Worm (Caenorhabditis elegans): ENCODE results near the gene D1022.2.
"Not testable (repeated sequence)": the region's sequence is repeated elsewhere in the genome, so short reads cannot be mapped to it uniquely, and the experiment has no call there.

Gene D1022.2

ce11 chrII:7459205-7459604 lies at the start of gene D1022.2:
D1022.2 (plus strand) TSS chrII:7459505.
- TF ChIP-seq him-1 (tag; optimal IDR thresholded peaks at IDR 0.05) (no peak), dao-5 (tag; optimal IDR thresholded peaks at IDR 0.05) (no peak), W03F9.2 (tag; optimal IDR thresholded peaks at IDR 0.05) (no peak)

ce11 chrII:7411930-7412329 lies 47.4 kb upstream of the D1022.2 start, which contains the start of gene K02A2.5:
K02A2.5 (minus strand) TSS chrII:7412030.
- TF ChIP-seq dao-5 (tag; optimal IDR thresholded peaks at IDR 0.05) (no peak), him-1 (tag; optimal IDR thresholded peaks at IDR 0.05) (no peak), W03F9.2 (tag; optimal IDR thresholded peaks at IDR 0.05) (no peak)

ce11 chrII:7413275-7413674 lies 46.0 kb upstream of the D1022.2 start:
- no peak for TF ChIP-seq dao-5 (tag; optimal IDR thresholded peaks at IDR 0.05)
- TF ChIP-seq W03F9.2 (tag; optimal IDR thresholded peaks at IDR 0.05): no peak
- TF ChIP-seq him-1 (tag; optimal IDR thresholded peaks at IDR 0.05): no peak

ce11 chrII:7413764-7414163 lies 45.5 kb upstream of the D1022.2 start:
- no peak for TF ChIP-seq him-1 (tag; optimal IDR thresholded peaks at IDR 0.05)
- TF ChIP-seq dao-5 (tag; optimal IDR thresholded peaks at IDR 0.05): no peak
- no peak for TF ChIP-seq W03F9.2 (tag; optimal IDR thresholded peaks at IDR 0.05)

ce11 chrII:7419563-7419962 lies 39.7 kb upstream of the D1022.2 start:
- TF ChIP-seq him-1 (tag; optimal IDR thresholded peaks at IDR 0.05): no peak
- TF ChIP-seq dao-5 (tag; optimal IDR thresholded peaks at IDR 0.05): no peak
- no peak for TF ChIP-seq W03F9.2 (tag; optimal IDR thresholded peaks at IDR 0.05)

- no peak for TF ChIP-seq W03F9.2 (tag; optimal IDR thresholded peaks at IDR 0.05)
- no peak for TF ChIP-seq dao-5 (tag; optimal IDR thresholded peaks at IDR 0.05)
- TF ChIP-seq him-1 (tag; optimal IDR thresholded peaks at IDR 0.05): no peak
Observed at ce11 chrII:7420157-7420556, 39.1 kb upstream of the D1022.2 start.

ce11 chrII:7420796-7421386 lies 38.4 kb upstream of the D1022.2 start:
- no peak for TF ChIP-seq dao-5 (tag; optimal IDR thresholded peaks at IDR 0.05)
- TF ChIP-seq W03F9.2 (tag; optimal IDR thresholded peaks at IDR 0.05): no peak
- TF ChIP-seq him-1 (tag; optimal IDR thresholded peaks at IDR 0.05): no peak

- TF ChIP-seq him-1 (tag; optimal IDR thresholded peaks at IDR 0.05): no peak
- no peak for TF ChIP-seq dao-5 (tag; optimal IDR thresholded peaks at IDR 0.05)
- no peak for TF ChIP-seq W03F9.2 (tag; optimal IDR thresholded peaks at IDR 0.05)
Observed at ce11 chrII:7432327-7432726, 27.0 kb upstream of the D1022.2 start, which contains the start of gene srd-54. srd-54 (plus strand) TSS chrII:7432627.

ce11 chrII:7434182-7434581 lies 25.1 kb upstream of the D1022.2 start, which contains the start of gene kcc-3:
kcc-3 (minus strand) TSS chrII:7434282.
- no peak for TF ChIP-seq dao-5 (tag; optimal IDR thresholded peaks at IDR 0.05)
- TF ChIP-seq him-1 (tag; optimal IDR thresholded peaks at IDR 0.05): no peak
- no peak for TF ChIP-seq W03F9.2 (tag; optimal IDR thresholded peaks at IDR 0.05)

ce11 chrII:7434958-7435357 lies 24.3 kb upstream of the D1022.2 start, which contains the start of gene K02A2.1:
K02A2.1 (plus strand) TSS chrII:7435258.
- TF ChIP-seq him-1, dao-5, W03F9.2 (tag; optimal IDR thresholded peaks at IDR 0.05): not testable (repeated sequence)

- TF ChIP-seq dao-5 (tag; optimal IDR thresholded peaks at IDR 0.05): no peak
Observed at ce11 chrII:7456184-7456583, 3.1 kb upstream of the D1022.2 start, which contains the start of gene D1022.3. D1022.3 (minus strand) TSS chrII:7456284.

ce11 chrII:7457210-7457609 lies 2.1 kb upstream of the D1022.2 start, which contains the start of gene D1022.4:
D1022.4 (minus strand) TSS chrII:7457292.
- TF ChIP-seq him-1 (tag; optimal IDR thresholded peaks at IDR 0.05): no peak
- no peak for TF ChIP-seq dao-5 (tag; optimal IDR thresholded peaks at IDR 0.05)
- TF ChIP-seq W03F9.2 (tag; optimal IDR thresholded peaks at IDR 0.05): no peak

ce11 chrII:7458706-7459105 lies 599 bp upstream of the D1022.2 start, which contains the start of gene D1022.5:
D1022.5 (minus strand) TSS chrII:7458806.
- TF ChIP-seq dao-5 (tag; optimal IDR thresholded peaks at IDR 0.05) (no peak), him-1 (tag; optimal IDR thresholded peaks at IDR 0.05) (no peak), W03F9.2 (tag; optimal IDR thresholded peaks at IDR 0.05) (no peak)

ce11 chrII:7465519-7465918 lies 6.2 kb downstream of the D1022.2 start, which contains the start of gene sro-1:
sro-1 (minus strand) TSS chrII:7465619.
- TF ChIP-seq dao-5 (tag; optimal IDR thresholded peaks at IDR 0.05) (no peak), W03F9.2 (tag; optimal IDR thresholded peaks at IDR 0.05) (no peak), him-1 (tag; optimal IDR thresholded peaks at IDR 0.05) (no peak)

ce11 chrII:7469318-7469717 lies 10.0 kb downstream of the D1022.2 start:
- TF ChIP-seq dao-5 (tag; optimal IDR thresholded peaks at IDR 0.05) (no peak), W03F9.2 (tag; optimal IDR thresholded peaks at IDR 0.05) (no peak), him-1 (tag; optimal IDR thresholded peaks at IDR 0.05) (no peak)

All from whole organism, L4/young adult.